Worm (Caenorhabditis elegans) whole organism, mixed stage, embryonic: ENCODE results near the gene srbc-66.

Source experiments
- bed-3 ChIP-seq: fragments of 200-800 bp; sonication (Bioruptor generic); optimal IDR thresholded peaks from 3 replicates; lab custom pipeline; 2018; ENCODE audit warnings: mild to moderate bottlenecking, missing genetic modification characterization, moderate library complexity, missing compliant biosample characterization
- ceh-39 ChIP-seq: fragments of 150-350 bp; optimal IDR thresholded peaks from 2 replicates; lab custom pipeline; 2014; ENCODE audit warnings: missing biosample characterization, missing genetic modification characterization
- ces-1 ChIP-seq: fragments of 150-350 bp; optimal IDR thresholded peaks from 2 replicates; lab custom pipeline; 2014; ENCODE audit warnings: missing biosample characterization, missing genetic modification reagents, missing genetic modification characterization
- elt-1 ChIP-seq: sonication (generic microtip); optimal IDR thresholded peaks from 2 replicates; lab custom pipeline; 2017; ENCODE audit warnings: missing genetic modification characterization, mild to moderate bottlenecking, missing compliant biosample characterization, antibody characterized with exemption, moderate library complexity, borderline replicate concordance; ENCODE audit not compliant: insufficient read depth
- elt-3 ChIP-seq: fragments of 150-350 bp; optimal IDR thresholded peaks from 2 replicates; lab custom pipeline; 2014; ENCODE audit warnings: missing biosample characterization, missing genetic modification characterization
- ham-2 ChIP-seq: fragments of 200-800 bp; sonication (Bioruptor generic); optimal IDR thresholded peaks from 2 replicates; lab custom pipeline; 2018; ENCODE audit warnings: mild to moderate bottlenecking, missing genetic modification characterization, missing compliant biosample characterization
- lsy-2 ChIP-seq: fragments of 150-350 bp; optimal IDR thresholded peaks from 2 replicates; lab custom pipeline; 2014; ENCODE audit warnings: missing biosample characterization, missing genetic modification characterization
- tbx-8 ChIP-seq: fragments of 200-800 bp; sonication (Bioruptor generic); optimal IDR thresholded peaks from 2 replicates; lab custom pipeline; 2018; ENCODE audit warnings: mild to moderate bottlenecking, missing genetic modification characterization, moderate library complexity, missing compliant biosample characterization
- unc-39 ChIP-seq: fragments of 150-350 bp; optimal IDR thresholded peaks from 2 replicates; lab custom pipeline; 2014; ENCODE audit warnings: missing biosample characterization, missing genetic modification characterization
- unc-62 ChIP-seq: fragments of 150-350 bp; optimal IDR thresholded peaks from 2 replicates; lab custom pipeline; 2014; ENCODE audit warnings: missing biosample characterization, missing genetic modification reagents, missing genetic modification characterization

ce11 chrV:3505745-3506144 is 24.8 kb upstream of the srbc-66 start:
- no peak for TF ChIP-seq unc-39 (tag; lab: Kevin White, UChicago)
- TF ChIP-seq unc-62 (GFP tag; lab: Kevin White, UChicago): no peak
- TF ChIP-seq ceh-39: no peak
- TF ChIP-seq ces-1 (GFP tag; lab: Kevin White, UChicago): no peak
- TF ChIP-seq tbx-8 (GFP tag; lab: Kevin White, UChicago): no peak
- no peak for TF ChIP-seq elt-3
- no peak for TF ChIP-seq lsy-2 (tag; lab: Kevin White, UChicago)
- no peak for TF ChIP-seq elt-1 (tag; lab: Kevin White, UChicago)
- no peak for TF ChIP-seq ham-2
- no peak for TF ChIP-seq bed-3 (GFP tag; lab: Kevin White, UChicago)
